Worm (Caenorhabditis elegans) whole organism, L4/young adult: ENCODE results near the gene folt-1.

Experiments used
- W03F9.2 ChIP-seq: fragments of 150-350 bp; optimal IDR thresholded peaks from 2 replicates; lab custom pipeline; 2014; ENCODE audit warnings: missing biosample characterization, missing genetic modification characterization
- dao-5 ChIP-seq: sonication (generic microtip); optimal IDR thresholded peaks from 2 replicates; lab custom pipeline; 2016; ENCODE audit warnings: missing genotype, missing genetic modification characterization, moderate library complexity, missing compliant biosample characterization
- him-1 ChIP-seq: sonication (generic microtip); optimal IDR thresholded peaks from 2 replicates; lab custom pipeline; 2016; ENCODE audit warnings: missing genotype, missing genetic modification reagents, missing genetic modification characterization, missing compliant biosample characterization

DNA sequence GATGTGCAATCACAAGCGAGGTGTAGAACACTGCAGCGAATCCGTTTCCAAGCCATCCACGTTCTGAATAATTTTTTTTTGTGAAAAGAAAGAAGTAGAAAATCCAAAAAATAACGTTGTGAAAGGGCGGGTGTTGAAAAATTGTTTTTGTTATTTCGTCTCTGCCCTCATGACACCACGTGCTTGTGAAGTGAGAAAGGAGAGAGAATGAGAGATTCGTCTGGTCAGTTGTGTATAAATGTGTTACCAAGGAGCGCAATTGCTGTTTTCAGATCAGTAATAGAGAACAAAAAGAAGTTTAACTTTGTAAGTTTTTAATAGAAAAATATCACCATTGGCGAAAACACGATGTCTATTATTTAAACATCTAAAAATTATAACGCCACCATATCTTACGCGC, 20.0 kb upstream of the folt-1 start:
- no peak for TF ChIP-seq W03F9.2 (tag; lab: Kevin White, UChicago)
- no peak for TF ChIP-seq dao-5 (tag; lab: Kevin White, UChicago)
- TF ChIP-seq him-1, result no peak
